Worm (Caenorhabditis elegans) whole organism, young adult: ENCODE results near the gene B0432.8.

Source experiments
- B0019.2 ChIP-seq: fragments of 200-800 bp; sonication (Bioruptor generic); conservative IDR thresholded peaks from 2 replicates; pipeline ENCODE4 v1.3.6; 2022; ENCODE audit warnings: missing genetic modification reagents, missing genetic modification characterization, missing compliant biosample characterization
- F23B12.7 ChIP-seq: sonication (generic microtip); optimal IDR thresholded peaks from 2 replicates; lab custom pipeline; 2017; ENCODE audit warnings: missing genetic modification characterization, mild to moderate bottlenecking, missing compliant biosample characterization, antibody characterized with exemption, moderate library complexity; ENCODE audit not compliant: insufficient read depth
- Y67H2A.10 ChIP-seq: fragments of 200-800 bp; sonication (Bioruptor generic); conservative IDR thresholded peaks from 2 replicates; pipeline ENCODE4 v1.3.6; 2022; ENCODE audit warnings: missing genetic modification reagents, missing genetic modification characterization, missing compliant biosample characterization
- ama-1 ChIP-seq, 3 experiments: fragments of 150-350 bp in 1 of 3; sonication (generic microtip) in 2 of 3; optimal IDR thresholded peaks; 2 replicates each; lab custom pipeline; 2014 to 2018; ENCODE audit warnings: missing biosample characterization in 2 of 3, missing genetic modification characterization in 2 of 3, missing genetic modification reagents in 2 of 3
- ccch-3 ChIP-seq: fragments of 200-800 bp; sonication (Bioruptor generic); optimal IDR thresholded peaks from 2 replicates; lab custom pipeline; 2018; ENCODE audit warnings: mild to moderate bottlenecking, missing genetic modification characterization, missing compliant biosample characterization
- ceh-91 ChIP-seq: fragments of 200-800 bp; sonication (Bioruptor generic); IDR thresholded peaks from 2 replicates; pipeline ENCODE4 v1.3.6; 2022; ENCODE audit warnings: missing genetic modification reagents, missing genetic modification characterization, missing compliant biosample characterization
- fkh-3 ChIP-seq: sonication (generic microtip); optimal IDR thresholded peaks from 2 replicates; lab custom pipeline; 2016; ENCODE audit warnings: mild to moderate bottlenecking, missing genetic modification characterization, missing compliant biosample characterization
- hrde-1 ChIP-seq: sonication (generic microtip); optimal IDR thresholded peaks from 2 replicates; lab custom pipeline; 2016; ENCODE audit warnings: missing genetic modification characterization, mild to moderate bottlenecking, missing compliant biosample characterization, moderate library complexity, missing genotype, missing genetic modification reagents, borderline replicate concordance
- lin-26 ChIP-seq: fragments of 200-800 bp; sonication (Bioruptor generic); IDR thresholded peaks from 2 replicates; pipeline ENCODE4 v1.3.6; 2022; ENCODE audit warnings: missing genetic modification reagents, missing genetic modification characterization, missing compliant biosample characterization
- zfh-2 ChIP-seq: fragments of 200-800 bp; sonication (Bioruptor generic); conservative IDR thresholded peaks from 2 replicates; pipeline ENCODE4 v1.3.6; 2022; ENCODE audit warnings: missing genetic modification reagents, missing genetic modification characterization, missing compliant biosample characterization

- TF ChIP-seq F23B12.7 (tag; lab: Kevin White, UChicago) (peak; percentile 75), zfh-2 (no peak), ama-1 (optimal IDR thresholded peaks at IDR 0.05; lab: Kevin White, UChicago) (no peak), ama-1 (GFP tag; optimal IDR thresholded peaks at IDR 0.05; lab: Kevin White, UChicago) (no peak), Y67H2A.10 (GFP tag; lab: Robert Waterston, UW) (no peak), lin-26 (GFP tag; lab: Robert Waterston, UW) (no peak), fkh-3 (no peak), ccch-3 (GFP tag; lab: Kevin White, UChicago) (no peak), B0019.2 (no peak), hrde-1 (no peak), ceh-91 (GFP tag; lab: Robert Waterston, UW) (no peak)
Measured at ce11 chrII:285627-286550, 7.4 kb upstream of the B0432.8 start, which contains the start of gene B0432.10.
